Worm (Caenorhabditis elegans) whole organism, L4 larva: ENCODE measurements around the gene prp-19.

Source experiments
- F10B5.3 ChIP-seq: sonication (generic microtip); optimal IDR thresholded peaks from 2 replicates; lab custom pipeline; 2016; ENCODE audit warnings: mild to moderate bottlenecking, missing genetic modification characterization, missing compliant biosample characterization
- Y105C5A.15 ChIP-seq: fragments of 200-800 bp; sonication (Bioruptor generic); IDR thresholded peaks from 2 replicates; pipeline ENCODE4 v1.3.6; 2022; ENCODE audit warnings: missing genetic modification characterization, missing compliant biosample characterization
- Y5F2A.4 ChIP-seq: fragments of 200-800 bp; sonication (Bioruptor generic); optimal IDR thresholded peaks from 2 replicates; lab custom pipeline; 2018; ENCODE audit warnings: mild to moderate bottlenecking, missing genetic modification characterization, missing compliant biosample characterization
- ama-1 ChIP-seq: fragments of 150-350 bp; optimal IDR thresholded peaks from 2 replicates; lab custom pipeline; 2014; ENCODE audit warnings: inconsistent platforms, mixed read lengths
- ceh-20 ChIP-seq: fragments of 200-800 bp; sonication (Bioruptor generic); IDR thresholded peaks from 2 replicates; pipeline ENCODE4 v1.3.6; 2022; ENCODE audit warnings: missing genetic modification reagents, missing genetic modification characterization, missing compliant biosample characterization
- ceh-62 ChIP-seq: sonication (generic microtip); optimal IDR thresholded peaks from 2 replicates; lab custom pipeline; 2017; ENCODE audit warnings: missing biosample characterization, missing genetic modification characterization
- ctbp-1 ChIP-seq: fragments of 200-800 bp; sonication (Bioruptor generic); IDR thresholded peaks from 2 replicates; pipeline ENCODE4 v1.3.6; 2022; ENCODE audit warnings: missing genetic modification reagents, missing genetic modification characterization, missing compliant biosample characterization
- daf-12 ChIP-seq: fragments of 150-350 bp; optimal IDR thresholded peaks from 2 replicates; lab custom pipeline; 2014; ENCODE audit warnings: missing biosample characterization, missing genetic modification reagents, missing genetic modification characterization
- daf-16 ChIP-seq, 3 experiments: sonication (generic microtip); optimal IDR thresholded peaks; 2 replicates each; lab custom pipeline; 2016 to 2017; ENCODE audit warnings: missing genetic modification characterization in 3 of 3, missing genetic modification reagents in 3 of 3, mild to moderate bottlenecking in 2 of 3, missing compliant biosample characterization in 2 of 3, missing biosample characterization in 1 of 3, moderate library complexity in 1 of 3
- daf-8 ChIP-seq: fragments of 200-800 bp; sonication (Bioruptor generic); IDR thresholded peaks from 2 replicates; pipeline ENCODE4 v1.3.6; 2022; ENCODE audit warnings: missing genetic modification characterization, missing compliant biosample characterization
- dmd-6 ChIP-seq: fragments of 200-800 bp; sonication (Bioruptor generic); IDR thresholded peaks from 2 replicates; pipeline ENCODE4 v1.3.6; 2022; ENCODE audit warnings: missing genetic modification reagents, missing genetic modification characterization, missing compliant biosample characterization
- egl-27 ChIP-seq: sonication (generic microtip); optimal IDR thresholded peaks from 3 replicates; lab custom pipeline; 2017; ENCODE audit warnings: missing biosample characterization, missing genetic modification reagents, missing genetic modification characterization
- egl-43 ChIP-seq: fragments of 200-800 bp; sonication (Bioruptor generic); IDR thresholded peaks from 2 replicates; pipeline ENCODE4 v1.3.6; 2022; ENCODE audit warnings: missing genetic modification reagents, missing genetic modification characterization, missing compliant biosample characterization
- hlh-11 ChIP-seq: fragments of 200-800 bp; sonication (Bioruptor generic); optimal IDR thresholded peaks from 2 replicates; lab custom pipeline; 2018; ENCODE audit warnings: mild to moderate bottlenecking, missing genetic modification characterization, missing compliant biosample characterization
- hlh-30 ChIP-seq: sonication (generic microtip); optimal IDR thresholded peaks from 2 replicates; lab custom pipeline; 2017; ENCODE audit warnings: antibody characterized with exemption, mild to moderate bottlenecking, missing genetic modification characterization, missing compliant biosample characterization; ENCODE audit not compliant: insufficient read depth
- jun-1 ChIP-seq: fragments of 150-350 bp; optimal IDR thresholded peaks from 2 replicates; lab custom pipeline; 2014; ENCODE audit warnings: missing biosample characterization, missing genetic modification reagents, missing genetic modification characterization
- lin-13 ChIP-seq: fragments of 150-350 bp; optimal IDR thresholded peaks from 2 replicates; lab custom pipeline; 2014; ENCODE audit warnings: missing biosample characterization, missing genetic modification reagents, missing genetic modification characterization
- lin-29 ChIP-seq: fragments of 200-800 bp; sonication (Bioruptor generic); IDR thresholded peaks from 2 replicates; pipeline ENCODE4 v1.3.6; 2022; ENCODE audit warnings: missing genetic modification reagents, missing genetic modification characterization, missing compliant biosample characterization
- lir-3 ChIP-seq: sonication (generic microtip); optimal IDR thresholded peaks from 2 replicates; lab custom pipeline; 2016; ENCODE audit warnings: mild to moderate bottlenecking, missing genetic modification characterization, missing compliant biosample characterization
- lsy-2 ChIP-seq, 2 experiments: fragments of 150-350 bp in 1 of 2; sonication (generic microtip) in 1 of 2; optimal IDR thresholded peaks; 2 replicates each; lab custom pipeline; 2014 to 2017; ENCODE audit warnings: missing biosample characterization in 2 of 2, missing genetic modification characterization in 2 of 2
- madf-5 ChIP-seq, 2 experiments: fragments of 200-800 bp; sonication (Bioruptor generic); IDR thresholded peaks; 2 replicates each; pipeline ENCODE4 v1.3.6; 2022; ENCODE audit warnings: missing compliant biosample characterization in 2 of 2, missing genetic modification characterization in 2 of 2
- madf-9 ChIP-seq: fragments of 200-800 bp; sonication (Bioruptor generic); conservative IDR thresholded peaks from 2 replicates; pipeline ENCODE4 v1.3.6; 2022; ENCODE audit warnings: missing genetic modification reagents, missing genetic modification characterization, missing compliant biosample characterization
- mdl-1 ChIP-seq, 2 experiments: fragments of 150-350 bp in 1 of 2; sonication (generic microtip) in 1 of 2; optimal IDR thresholded peaks; 2 replicates each; lab custom pipeline; 2014 to 2017; ENCODE audit warnings: missing biosample characterization in 2 of 2, missing genetic modification characterization in 2 of 2
- mxl-2 ChIP-seq: fragments of 200-800 bp; sonication (Bioruptor generic); conservative IDR thresholded peaks from 2 replicates; pipeline ENCODE4 v1.3.6; 2022; ENCODE audit warnings: missing genetic modification reagents, missing genetic modification characterization, missing compliant biosample characterization
- mxl-3 ChIP-seq: fragments of 200-800 bp; sonication (Bioruptor generic); optimal IDR thresholded peaks from 2 replicates; lab custom pipeline; 2018; ENCODE audit warnings: mild to moderate bottlenecking, missing genetic modification characterization, missing compliant biosample characterization
- nhr-10 ChIP-seq: fragments of 150-350 bp; optimal IDR thresholded peaks from 2 replicates; lab custom pipeline; 2014; ENCODE audit warnings: missing biosample characterization, missing genetic modification characterization
- pqm-1 ChIP-seq: sonication (generic microtip); optimal IDR thresholded peaks from 2 replicates; lab custom pipeline; 2017; ENCODE audit warnings: missing biosample characterization, missing genetic modification characterization
- saeg-2 ChIP-seq: fragments of 200-800 bp; sonication (Bioruptor generic); IDR thresholded peaks from 2 replicates; pipeline ENCODE4 v1.3.6; 2022; ENCODE audit warnings: missing genetic modification reagents, missing genetic modification characterization, missing compliant biosample characterization
- sdz-12 ChIP-seq: fragments of 200-800 bp; sonication (Bioruptor generic); optimal IDR thresholded peaks from 2 replicates; lab custom pipeline; 2018; ENCODE audit warnings: mild to moderate bottlenecking, missing genetic modification characterization, missing compliant biosample characterization
- set-16 ChIP-seq: fragments of 200-800 bp; sonication (Bioruptor generic); IDR thresholded peaks from 2 replicates; pipeline ENCODE4 v1.3.6; 2022; ENCODE audit warnings: missing genetic modification reagents, missing genetic modification characterization, missing compliant biosample characterization
- snpc-1.2 ChIP-seq: fragments of 200-800 bp; sonication (Bioruptor generic); IDR thresholded peaks from 2 replicates; pipeline ENCODE4 v1.3.6; 2022; ENCODE audit warnings: missing genetic modification reagents, missing genetic modification characterization, missing compliant biosample characterization
- spr-1 ChIP-seq: sonication (generic microtip); optimal IDR thresholded peaks from 2 replicates; lab custom pipeline; 2016; ENCODE audit warnings: mild to moderate bottlenecking, missing genetic modification characterization, missing compliant biosample characterization
- unc-130 ChIP-seq: sonication (generic microtip); optimal IDR thresholded peaks from 2 replicates; lab custom pipeline; 2016; ENCODE audit warnings: missing genetic modification reagents, missing genetic modification characterization, missing compliant biosample characterization
- unc-39 ChIP-seq: sonication (generic microtip); optimal IDR thresholded peaks from 2 replicates; lab custom pipeline; 2017; ENCODE audit warnings: missing biosample characterization, missing genetic modification characterization
- unc-62 ChIP-seq, 3 experiments: fragments of 150-350 bp in 1 of 3; sonication (generic microtip); optimal IDR thresholded peaks in 2 of 3; peaks in 1 of 3; 1 replicate in 1 of 3; 2 replicates in 2 of 3; lab custom pipeline; 2014 to 2017; ENCODE audit warnings: missing biosample characterization in 3 of 3, missing genetic modification characterization in 3 of 3, missing genetic modification reagents in 3 of 3, missing genotype in 1 of 3
- zag-1 ChIP-seq: fragments of 150-350 bp; optimal IDR thresholded peaks from 2 replicates; lab custom pipeline; 2014; ENCODE audit warnings: missing biosample characterization, missing genetic modification characterization
- zfp-2 ChIP-seq: sonication (generic microtip); optimal IDR thresholded peaks from 2 replicates; lab custom pipeline; 2016; ENCODE audit warnings: mild to moderate bottlenecking, missing genetic modification characterization, missing compliant biosample characterization
- zip-2 ChIP-seq: fragments of 150-350 bp; optimal IDR thresholded peaks from 2 replicates; lab custom pipeline; 2014; ENCODE audit warnings: missing biosample characterization, missing genetic modification characterization

Gene prp-19

ce11 chrIII:5134506-5134905 is 37.3 kb downstream of the prp-19 start:
- TF ChIP-seq pqm-1 (tag; lab: Kevin White, UChicago) (no peak), egl-43 (GFP tag; lab: Robert Waterston, UW) (no peak), lsy-2 (tag; optimal IDR thresholded peaks at IDR 0.05; lab: Kevin White, UChicago) (peak in 1 of 2 experiments; percentile 24), daf-16 (GFP tag; optimal IDR thresholded peaks at IDR 0.05; lab: Kevin White, UChicago) (no peak), daf-16 (tag; optimal IDR thresholded peaks at IDR 0.05; lab: Kevin White, UChicago) (no peak), ceh-20 (GFP tag; lab: Robert Waterston, UW) (no peak), snpc-1.2 (GFP tag; lab: Robert Waterston, UW) (no peak), nhr-10 (tag; lab: Kevin White, UChicago) (no peak), hlh-11 (peak; percentile 18), zip-2 (tag; lab: Kevin White, UChicago) (no peak), unc-39 (no peak), Y105C5A.15 (GFP tag; lab: Robert Waterston, UW) (no peak), zag-1 (tag; lab: Kevin White, UChicago) (no peak), ceh-62 (tag; lab: Kevin White, UChicago) (no peak), hlh-30 (no peak)

ce11 chrIII:5130654-5131053 is 41.2 kb downstream of the prp-19 start:
- TF ChIP-seq egl-43 (GFP tag; lab: Robert Waterston, UW) (no peak), mxl-2 (GFP tag; lab: Robert Waterston, UW) (no peak), ama-1 (lab: Kevin White, UChicago) (no peak), unc-130 (GFP tag; lab: Kevin White, UChicago) (no peak), spr-1 (tag; lab: Kevin White, UChicago) (no peak), snpc-1.2 (GFP tag; lab: Robert Waterston, UW) (no peak), lin-29 (GFP tag; lab: Robert Waterston, UW) (no peak), madf-9 (GFP tag; lab: Robert Waterston, UW) (no peak), mdl-1 (tag; optimal IDR thresholded peaks at IDR 0.05; lab: Kevin White, UChicago) (no peak), dmd-6 (no peak), ceh-20 (GFP tag; lab: Robert Waterston, UW) (no peak), daf-8 (no peak), egl-27 (tag; lab: Kevin White, UChicago) (no peak), daf-12 (tag; lab: Kevin White, UChicago) (no peak)

ce11 chrIII:5129261-5129660 is 42.6 kb downstream of the prp-19 start:
- TF ChIP-seq zfp-2 = no peak
- no peak for TF ChIP-seq lir-3 (tag; lab: Kevin White, UChicago)
- TF ChIP-seq Y5F2A.4 (GFP tag; lab: Kevin White, UChicago) = no peak
- TF ChIP-seq set-16 (GFP tag; lab: Robert Waterston, UW) = 0 out of 2 replicates have a peak, but pooled peaks have one; percentile 8
- no peak for TF ChIP-seq ctbp-1 (GFP tag; lab: Robert Waterston, UW)
- no peak for TF ChIP-seq ceh-62 (tag; lab: Kevin White, UChicago)
- no peak for TF ChIP-seq mxl-3
- no peak for TF ChIP-seq lin-13
- TF ChIP-seq F10B5.3 (tag; lab: Kevin White, UChicago) = no peak
- TF ChIP-seq madf-5 (GFP tag; IDR thresholded peaks at IDR 0.05; lab: Robert Waterston, UW) = no peak
- no peak for TF ChIP-seq jun-1 (tag; lab: Kevin White, UChicago)
- no peak for TF ChIP-seq saeg-2 (GFP tag; lab: Robert Waterston, UW)
- TF ChIP-seq unc-62 (GFP tag; optimal IDR thresholded peaks at IDR 0.05 in 1 of 2; lab: Kevin White, UChicago) = peak in 1 of 2 experiments; percentile 35
- no peak for TF ChIP-seq unc-62 (tag; optimal IDR thresholded peaks at IDR 0.05; lab: Kevin White, UChicago)
- no peak for TF ChIP-seq sdz-12 (GFP tag; lab: Kevin White, UChicago)
- no peak for TF ChIP-seq zag-1 (tag; lab: Kevin White, UChicago)
